Worm (Caenorhabditis elegans) whole organism, L1 larva: ENCODE results near the gene arrd-15.

Experiments
- C04F5.9 ChIP-seq: sonication (generic microtip); optimal IDR thresholded peaks from 2 replicates; lab custom pipeline; 2016; ENCODE audit warnings: missing genetic modification characterization, missing compliant biosample characterization
- Y116A8C.19 ChIP-seq: sonication (generic microtip); optimal IDR thresholded peaks from 2 replicates; lab custom pipeline; 2016; ENCODE audit warnings: missing compliant biosample characterization, missing genetic modification characterization, borderline replicate concordance
- ama-1 ChIP-seq: fragments of 150-350 bp; optimal IDR thresholded peaks from 2 replicates; lab custom pipeline; 2014
- blmp-1 ChIP-seq: fragments of 150-350 bp; optimal IDR thresholded peaks from 2 replicates; lab custom pipeline; 2014; ENCODE audit warnings: missing biosample characterization, missing genetic modification characterization
- ceh-63 ChIP-seq: fragments of 200-800 bp; sonication (Bioruptor generic); optimal IDR thresholded peaks from 2 replicates; lab custom pipeline; 2018; ENCODE audit warnings: mild to moderate bottlenecking, missing genetic modification characterization, missing compliant biosample characterization
- ceh-8 ChIP-seq: fragments of 200-800 bp; sonication (Bioruptor generic); optimal IDR thresholded peaks from 2 replicates; lab custom pipeline; 2018; ENCODE audit warnings: mild to moderate bottlenecking, missing genetic modification characterization, moderate library complexity, missing compliant biosample characterization
- ceh-82 ChIP-seq, 3 experiments: fragments of 150-350 bp in 1 of 3; sonication (generic microtip) in 2 of 3; optimal IDR thresholded peaks; 2 replicates each; lab custom pipeline; 2014 to 2017; ENCODE audit warnings: missing biosample characterization in 3 of 3, missing genetic modification characterization in 3 of 3
- ces-1 ChIP-seq: fragments of 150-350 bp; optimal IDR thresholded peaks from 2 replicates; lab custom pipeline; 2014; ENCODE audit warnings: missing biosample characterization, missing genetic modification reagents, missing genetic modification characterization
- dpl-1 ChIP-seq, 3 experiments: fragments of 150-350 bp in 2 of 3; sonication (generic microtip) in 1 of 3; optimal IDR thresholded peaks; 2 replicates each; lab custom pipeline; 2014 to 2017; ENCODE audit warnings: missing biosample characterization in 3 of 3, missing genetic modification characterization in 3 of 3, missing genetic modification reagents in 3 of 3
- efl-3 ChIP-seq: fragments of 200-800 bp; sonication (Bioruptor generic); optimal IDR thresholded peaks from 2 replicates; lab custom pipeline; 2018; ENCODE audit warnings: mild to moderate bottlenecking, missing genetic modification characterization, missing compliant biosample characterization
- egl-13 ChIP-seq: sonication (generic microtip); optimal IDR thresholded peaks from 2 replicates; lab custom pipeline; 2016; ENCODE audit warnings: missing genotype, missing genetic modification reagents, missing genetic modification characterization, missing compliant biosample characterization
- elt-2 ChIP-seq: sonication (generic microtip); optimal IDR thresholded peaks from 2 replicates; lab custom pipeline; 2016; ENCODE audit warnings: missing genetic modification characterization, mild to moderate bottlenecking, inconsistent platforms, missing compliant biosample characterization, missing genetic modification reagents
- ets-5 ChIP-seq: fragments of 200-800 bp; sonication (Bioruptor generic); IDR thresholded peaks from 2 replicates; pipeline ENCODE4 v1.3.6; 2022; ENCODE audit warnings: missing genetic modification characterization, missing compliant biosample characterization
- fkh-10 ChIP-seq: sonication (generic microtip); optimal IDR thresholded peaks from 2 replicates; lab custom pipeline; 2017; ENCODE audit warnings: missing biosample characterization, missing genetic modification reagents, missing genetic modification characterization
- fkh-8 ChIP-seq: sonication (generic microtip); optimal IDR thresholded peaks from 2 replicates; lab custom pipeline; 2016; ENCODE audit warnings: mild to moderate bottlenecking, missing genetic modification characterization, missing compliant biosample characterization
- grh-1 ChIP-seq: fragments of 200-800 bp; sonication (Bioruptor generic); IDR thresholded peaks from 2 replicates; pipeline ENCODE4 v1.3.6; 2022; ENCODE audit warnings: missing genetic modification reagents, missing genetic modification characterization, missing compliant biosample characterization
- hlh-17 ChIP-seq: fragments of 200-800 bp; sonication (Bioruptor generic); optimal IDR thresholded peaks from 2 replicates; lab custom pipeline; 2018; ENCODE audit warnings: missing genetic modification characterization, mild to moderate bottlenecking, missing compliant biosample characterization, moderate library complexity, borderline replicate concordance
- hlh-4 ChIP-seq: sonication (generic microtip); optimal IDR thresholded peaks from 2 replicates; lab custom pipeline; 2016; ENCODE audit warnings: mild to moderate bottlenecking, missing genetic modification characterization, missing compliant biosample characterization
- isw-1 ChIP-seq: fragments of 200-800 bp; sonication (Bioruptor generic); IDR thresholded peaks from 2 replicates; pipeline ENCODE4 v1.3.6; 2022; ENCODE audit warnings: missing genetic modification characterization, missing compliant biosample characterization
- jun-1 ChIP-seq: fragments of 150-350 bp; optimal IDR thresholded peaks from 2 replicates; lab custom pipeline; 2014; ENCODE audit warnings: missing biosample characterization, missing genetic modification reagents, missing genetic modification characterization
- lin-13 ChIP-seq: fragments of 150-350 bp; optimal IDR thresholded peaks from 2 replicates; lab custom pipeline; 2014; ENCODE audit warnings: missing biosample characterization, missing genetic modification reagents, missing genetic modification characterization
- lin-14 ChIP-seq: fragments of 200-800 bp; sonication (Bioruptor generic); optimal IDR thresholded peaks from 2 replicates; lab custom pipeline; 2018; ENCODE audit warnings: mild to moderate bottlenecking, missing genetic modification characterization, moderate library complexity, missing compliant biosample characterization
- lin-35 ChIP-seq, 2 experiments: fragments of 150-350 bp; optimal IDR thresholded peaks; 2 replicates each; lab custom pipeline; 2014; ENCODE audit warnings: missing biosample characterization in 2 of 2, missing genetic modification characterization in 2 of 2, missing genetic modification reagents in 2 of 2
- lsy-2 ChIP-seq, 2 experiments: fragments of 150-350 bp; optimal IDR thresholded peaks; 2 replicates each; lab custom pipeline; 2014; ENCODE audit warnings: missing biosample characterization in 2 of 2, missing genetic modification characterization in 2 of 2
- mab-9 ChIP-seq: fragments of 200-800 bp; sonication (Bioruptor generic); IDR thresholded peaks from 2 replicates; pipeline ENCODE4 v1.3.6; 2022; ENCODE audit warnings: missing genetic modification reagents, missing genetic modification characterization, missing compliant biosample characterization
- mep-1 ChIP-seq: fragments of 150-350 bp; optimal IDR thresholded peaks from 2 replicates; lab custom pipeline; 2014; ENCODE audit warnings: missing biosample characterization, missing genetic modification characterization
- nhr-19 ChIP-seq: fragments of 200-800 bp; sonication (Bioruptor generic); conservative IDR thresholded peaks from 2 replicates; pipeline ENCODE4 v1.3.6; 2022; ENCODE audit warnings: missing genetic modification characterization, missing compliant biosample characterization
- nhr-237 ChIP-seq: fragments of 150-350 bp; optimal IDR thresholded peaks from 2 replicates; lab custom pipeline; 2014; ENCODE audit warnings: missing biosample characterization, missing genetic modification characterization
- nhr-47 ChIP-seq: sonication (generic microtip); optimal IDR thresholded peaks from 2 replicates; lab custom pipeline; 2016; ENCODE audit warnings: mild to moderate bottlenecking, missing genetic modification characterization, moderate library complexity, missing compliant biosample characterization
- nhr-71 ChIP-seq: sonication (generic microtip); optimal IDR thresholded peaks from 2 replicates; lab custom pipeline; 2016; ENCODE audit warnings: mild to moderate bottlenecking, missing genetic modification characterization, moderate library complexity, missing compliant biosample characterization
- nhr-85 ChIP-seq: sonication (generic microtip); peaks from one replicate; lab custom pipeline; 2016; ENCODE audit warnings: missing genetic modification characterization, inconsistent platforms, missing compliant biosample characterization
- nhr-90 ChIP-seq: sonication (generic microtip); optimal IDR thresholded peaks from 2 replicates; lab custom pipeline; 2016; ENCODE audit warnings: mild to moderate bottlenecking, missing genetic modification characterization, missing compliant biosample characterization; ENCODE audit not compliant: poor library complexity
- pag-3 ChIP-seq: sonication (generic microtip); optimal IDR thresholded peaks from 2 replicates; lab custom pipeline; 2017; ENCODE audit warnings: missing genetic modification characterization, mild to moderate bottlenecking, missing compliant biosample characterization, antibody characterized with exemption, borderline replicate concordance; ENCODE audit not compliant: insufficient read depth
- pqm-1 ChIP-seq: sonication (generic microtip); optimal IDR thresholded peaks from 3 replicates; lab custom pipeline; 2017; ENCODE audit warnings: missing biosample characterization, missing genetic modification characterization
- rnt-1 ChIP-seq: sonication (generic microtip); optimal IDR thresholded peaks from 2 replicates; lab custom pipeline; 2016; ENCODE audit warnings: mild to moderate bottlenecking, missing genetic modification characterization, moderate library complexity, missing compliant biosample characterization
- skn-1 ChIP-seq: fragments of 150-350 bp; optimal IDR thresholded peaks from 2 replicates; lab custom pipeline; 2014; ENCODE audit warnings: missing biosample characterization, missing genetic modification characterization
- snu-23 ChIP-seq: sonication (generic microtip); optimal IDR thresholded peaks from 2 replicates; lab custom pipeline; 2016; ENCODE audit warnings: missing genetic modification characterization, missing compliant biosample characterization
- sox-4 ChIP-seq: sonication (generic microtip); optimal IDR thresholded peaks from 2 replicates; lab custom pipeline; 2016; ENCODE audit warnings: missing genetic modification characterization, missing compliant biosample characterization
- swsn-7 ChIP-seq: sonication (generic microtip); optimal IDR thresholded peaks from 2 replicates; lab custom pipeline; 2016; ENCODE audit warnings: missing genetic modification characterization, missing compliant biosample characterization
- tbx-2 ChIP-seq: sonication (generic microtip); optimal IDR thresholded peaks from 2 replicates; lab custom pipeline; 2016; ENCODE audit warnings: missing genetic modification characterization, missing compliant biosample characterization
- tlp-1 ChIP-seq: fragments of 150-350 bp; optimal IDR thresholded peaks from 2 replicates; lab custom pipeline; 2014; ENCODE audit warnings: missing biosample characterization, missing genetic modification characterization
- unc-30 ChIP-seq: sonication (generic microtip); optimal IDR thresholded peaks from 2 replicates; lab custom pipeline; 2017; ENCODE audit warnings: missing biosample characterization, missing genetic modification characterization
- vab-15 ChIP-seq: sonication (generic microtip); optimal IDR thresholded peaks from 2 replicates; lab custom pipeline; 2017; ENCODE audit warnings: missing genotype, mild to moderate bottlenecking, missing genetic modification characterization, missing compliant biosample characterization
- zip-4 ChIP-seq: fragments of 200-800 bp; sonication (Bioruptor generic); optimal IDR thresholded peaks from 2 replicates; lab custom pipeline; 2018; ENCODE audit warnings: mild to moderate bottlenecking, missing genetic modification characterization, moderate library complexity, missing compliant biosample characterization
- ztf-11 ChIP-seq, 2 experiments: sonication (generic microtip); optimal IDR thresholded peaks; 2 replicates each; lab custom pipeline; 2016 to 2017; ENCODE audit warnings: missing genetic modification characterization in 2 of 2, missing biosample characterization in 1 of 2, missing compliant biosample characterization in 1 of 2

Gene arrd-15

ce11 chrIII:8899767-8900166, 30.1 kb upstream of the arrd-15 start (continued):
- TF ChIP-seq dpl-1 (GFP tag; optimal IDR thresholded peaks at IDR 0.05; lab: Kevin White, UChicago) (peak; percentile 68 to 86 (median 74)), grh-1 (GFP tag; lab: Robert Waterston, UW) (no peak), lsy-2 (tag; optimal IDR thresholded peaks at IDR 0.05; lab: Kevin White, UChicago) (peak; percentile 79 to 93), ceh-8 (no peak), unc-30 (no peak), tbx-2 (tag; lab: Kevin White, UChicago) (peak; percentile 12), nhr-90 (peak; percentile 9), ceh-82 (tag; optimal IDR thresholded peaks at IDR 0.05; lab: Kevin White, UChicago) (no peak), fkh-8 (tag; lab: Kevin White, UChicago) (peak; percentile 26), sox-4 (no peak), egl-13 (tag; lab: Kevin White, UChicago) (no peak), jun-1 (tag; lab: Kevin White, UChicago) (no peak), nhr-237 (tag; lab: Kevin White, UChicago) (no peak), ztf-11 (tag; optimal IDR thresholded peaks at IDR 0.05; lab: Kevin White, UChicago) (no peak), ets-5 (GFP tag; lab: Robert Waterston, UW) (no peak), ces-1 (GFP tag; lab: Kevin White, UChicago) (no peak), fkh-10 (GFP tag; lab: Kevin White, UChicago) (no peak), ama-1 (lab: Kevin White, UChicago) (no peak), pag-3 (tag; lab: Kevin White, UChicago) (no peak), mep-1 (peak; percentile 47), nhr-19 (GFP tag; lab: Robert Waterston, UW) (peak; percentile 61), nhr-85 (tag; lab: Kevin White, UChicago) (peak; percentile 33), mab-9 (GFP tag; lab: Robert Waterston, UW) (no peak), skn-1 (peak; percentile 50), isw-1 (peak; percentile 51), hlh-4 (tag; lab: Kevin White, UChicago) (no peak), lin-13 (peak; percentile 18), zip-4 (GFP tag; lab: Kevin White, UChicago) (no peak), nhr-71 (tag; lab: Kevin White, UChicago) (peak; percentile 73), rnt-1 (tag; lab: Kevin White, UChicago) (no peak), vab-15 (tag; lab: Kevin White, UChicago) (no peak), lin-35 (GFP tag; optimal IDR thresholded peaks at IDR 0.05; lab: Kevin White, UChicago) (peak; percentile 76 to 89), pqm-1 (tag; lab: Kevin White, UChicago) (no peak), efl-3 (GFP tag; lab: Kevin White, UChicago) (no peak), Y116A8C.19 (no peak), ceh-63 (GFP tag; lab: Kevin White, UChicago) (no peak), elt-2 (tag; lab: Kevin White, UChicago) (no peak), blmp-1 (tag; lab: Kevin White, UChicago) (peak; percentile 83), hlh-17 (GFP tag; lab: Kevin White, UChicago) (no peak), tlp-1 (tag; lab: Kevin White, UChicago) (no peak)
- TF ChIP-seq, all 84 proteins: peak for 26

- TF ChIP-seq snu-23 (peak; percentile 19), C04F5.9 (peak; percentile 48), nhr-47 (peak; percentile 11), nhr-71 (tag; lab: Kevin White, UChicago) (peak; percentile 35), nhr-85 (tag; lab: Kevin White, UChicago) (peak; percentile 37), grh-1 (GFP tag; lab: Robert Waterston, UW) (0 out of 2 replicates have a peak, but pooled peaks have one; percentile 15), nhr-19 (GFP tag; lab: Robert Waterston, UW) (peak; percentile 29), swsn-7 (tag; lab: Kevin White, UChicago) (peak; percentile 58), lin-14 (GFP tag; lab: Kevin White, UChicago) (peak; percentile 39)
Measured at ce11 chrIII:8901078-8901477, 28.7 kb upstream of the arrd-15 start.
